Worm (Caenorhabditis elegans): ENCODE data around the gene cash-1.

The cash-1 gene

DNA sequence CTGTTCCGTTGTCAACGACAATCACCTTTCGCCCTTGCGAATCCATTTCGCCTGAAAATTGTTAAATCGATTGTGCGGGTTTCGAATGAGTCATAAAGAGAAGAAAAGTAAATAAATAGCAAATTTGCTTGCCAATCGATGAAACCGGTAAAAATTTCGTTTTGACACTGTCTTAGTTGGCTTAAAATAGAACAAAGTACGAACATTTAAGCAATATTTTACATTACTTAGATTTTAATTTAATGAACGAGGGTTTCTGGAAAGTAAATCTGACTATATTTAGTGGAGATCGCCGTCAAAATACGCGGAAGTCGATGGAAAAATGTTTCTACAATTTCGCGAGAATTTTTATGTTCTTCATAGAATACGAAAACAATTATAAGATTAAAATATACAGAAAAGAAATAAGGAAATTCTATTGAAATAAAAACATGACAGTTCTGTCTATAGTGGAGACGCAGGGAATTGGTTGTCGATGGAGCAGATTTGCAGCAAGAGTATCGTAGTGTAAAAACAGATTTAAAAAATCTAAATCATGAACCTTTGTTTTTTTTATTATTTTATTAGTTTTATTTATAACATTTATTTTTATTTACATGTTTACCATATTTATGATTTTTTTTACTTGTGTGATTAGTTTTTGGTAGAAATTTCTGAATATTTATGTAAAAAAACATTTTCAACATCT lies 23.6 kb upstream of the cash-1 start, which contains the start of gene arx-2:
arx-2 (minus strand) TSS at position 51 of the 688 bp plus-strand sequence.
- TF ChIP-seq bed-2 (GFP tag; IDR thresholded peaks at IDR 0.05): no peak
- no peak for TF ChIP-seq tbx-9 (tag; optimal IDR thresholded peaks at IDR 0.05; ENCODE audit: borderline replicate concordance)
- no peak for TF ChIP-seq attf-3 (GFP tag; conservative IDR thresholded peaks at IDR 0.05)
- TF ChIP-seq F52B5.7 (tag; optimal IDR thresholded peaks at IDR 0.05): no peak
- TF ChIP-seq lin-54 (GFP tag; optimal IDR thresholded peaks at IDR 0.05): peak; percentile 32
- no peak for TF ChIP-seq Y67H2A.10 (GFP tag; conservative IDR thresholded peaks at IDR 0.05)
- peak; percentile 43 for TF ChIP-seq ztf-18 (tag; optimal IDR thresholded peaks at IDR 0.05)
- no peak for TF ChIP-seq F33H1.4 (GFP tag; IDR thresholded peaks at IDR 0.05)
- TF ChIP-seq nhr-179 (tag; optimal IDR thresholded peaks at IDR 0.05): no peak
- TF ChIP-seq let-607 (tag; optimal IDR thresholded peaks at IDR 0.05): no peak
- TF ChIP-seq athp-1 (tag; optimal IDR thresholded peaks at IDR 0.05): no peak
- TF ChIP-seq egrh-3 (GFP tag; IDR thresholded peaks at IDR 0.05): no peak
- no peak for TF ChIP-seq lin-40 (tag; optimal IDR thresholded peaks at IDR 0.05)
- peak; percentile 17 for TF ChIP-seq snpc-1.1 (tag; optimal IDR thresholded peaks at IDR 0.05; ENCODE audit: insufficient read depth)
- no peak for TF ChIP-seq lin-26 (GFP tag; IDR thresholded peaks at IDR 0.05)
- no peak for TF ChIP-seq F39B2.1 (GFP tag; IDR thresholded peaks at IDR 0.05)
- TF ChIP-seq ztf-28 (GFP tag; IDR thresholded peaks at IDR 0.05): no peak
- TF ChIP-seq rec-8 (tag; optimal IDR thresholded peaks at IDR 0.05): no peak
- TF ChIP-seq sptf-2 (GFP tag; optimal IDR thresholded peaks at IDR 0.05): no peak
- TF ChIP-seq mcd-1 (GFP tag; IDR thresholded peaks at IDR 0.05): peak; percentile 61
- peak; percentile 38 for TF ChIP-seq F23B12.7 (tag; optimal IDR thresholded peaks at IDR 0.05; ENCODE audit: insufficient read depth)
- peak; percentile 7 for TF ChIP-seq nhr-80 (tag; optimal IDR thresholded peaks at IDR 0.05)
- TF ChIP-seq tlf-1 (GFP tag; optimal IDR thresholded peaks at IDR 0.05): no peak
- TF ChIP-seq ztf-3 (GFP tag; optimal IDR thresholded peaks at IDR 0.05): no peak
- peak; percentile 5 for TF ChIP-seq lsl-1 (GFP tag; optimal IDR thresholded peaks at IDR 0.05)
- no peak for TF ChIP-seq hlh-12 (tag; optimal IDR thresholded peaks at IDR 0.05)
- no peak for TF ChIP-seq lag-1 (GFP tag; IDR thresholded peaks at IDR 0.05)
- no peak for TF ChIP-seq him-1 (tag; optimal IDR thresholded peaks at IDR 0.05)
- no peak for TF ChIP-seq madf-10 (tag; optimal IDR thresholded peaks at IDR 0.05)
- TF ChIP-seq madf-3 (GFP tag; IDR thresholded peaks at IDR 0.05): no peak
- no peak for TF ChIP-seq pbrm-1 (GFP tag; IDR thresholded peaks at IDR 0.05)
- TF ChIP-seq madf-8 (GFP tag; conservative IDR thresholded peaks at IDR 0.05): no peak
- no peak for TF ChIP-seq sea-2 (GFP tag; IDR thresholded peaks at IDR 0.05)
- TF ChIP-seq Y56A3A.18 (GFP tag; IDR thresholded peaks at IDR 0.05): no peak
- TF ChIP-seq egl-44 (GFP tag; IDR thresholded peaks at IDR 0.05): no peak
- no peak for TF ChIP-seq ztf-26 (tag; optimal IDR thresholded peaks at IDR 0.05)
- TF ChIP-seq nfya-2 (GFP tag; IDR thresholded peaks at IDR 0.05): no peak
- TF ChIP-seq hmg-1.2 (GFP tag; IDR thresholded peaks at IDR 0.05): peak; percentile 43; the same call in 1 of the 2 replicates
- TF ChIP-seq mel-28 (tag; optimal IDR thresholded peaks at IDR 0.05; ENCODE audit: borderline replicate concordance): no peak
- no peak for TF ChIP-seq snpc-4 (GFP tag; optimal IDR thresholded peaks at IDR 0.05)
- TF ChIP-seq snpc-4 (tag; optimal IDR thresholded peaks at IDR 0.05): peak in 1 of 4 experiments; percentile 15
- no peak for TF ChIP-seq F49E8.2 (tag; optimal IDR thresholded peaks at IDR 0.05; ENCODE audit: insufficient read depth)
- TF ChIP-seq egl-18 (GFP tag; IDR thresholded peaks at IDR 0.05): no peak
- no peak for TF ChIP-seq unc-62 (GFP tag; optimal IDR thresholded peaks at IDR 0.05)

Data from whole organism, young adult.